Fruit fly (Drosophila melanogaster) whole organism, pupa: Measurements from ENCODE around the gene CTCF.

Experiments
- CG15710 ChIP-seq: fragments of 200-800 bp; sonication (Bioruptor generic); optimal IDR thresholded peaks from 2 replicates; lab custom pipeline; 2018; ENCODE audit warnings: missing biosample characterization, mild to moderate bottlenecking, missing genetic modification characterization, moderate library complexity
- CG17806 ChIP-seq: fragments of 200-800 bp; sonication (Bioruptor generic); optimal IDR thresholded peaks from 2 replicates; lab custom pipeline; 2018; ENCODE audit warnings: missing biosample characterization, mild to moderate bottlenecking, missing genetic modification characterization, moderate library complexity
- Ets98B ChIP-seq: fragments of 200-800 bp; sonication (Bioruptor generic); IDR thresholded peaks from 2 replicates; pipeline ENCODE4 v1.3.6; 2022; ENCODE audit warnings: missing biosample characterization, missing genetic modification characterization

DNA sequence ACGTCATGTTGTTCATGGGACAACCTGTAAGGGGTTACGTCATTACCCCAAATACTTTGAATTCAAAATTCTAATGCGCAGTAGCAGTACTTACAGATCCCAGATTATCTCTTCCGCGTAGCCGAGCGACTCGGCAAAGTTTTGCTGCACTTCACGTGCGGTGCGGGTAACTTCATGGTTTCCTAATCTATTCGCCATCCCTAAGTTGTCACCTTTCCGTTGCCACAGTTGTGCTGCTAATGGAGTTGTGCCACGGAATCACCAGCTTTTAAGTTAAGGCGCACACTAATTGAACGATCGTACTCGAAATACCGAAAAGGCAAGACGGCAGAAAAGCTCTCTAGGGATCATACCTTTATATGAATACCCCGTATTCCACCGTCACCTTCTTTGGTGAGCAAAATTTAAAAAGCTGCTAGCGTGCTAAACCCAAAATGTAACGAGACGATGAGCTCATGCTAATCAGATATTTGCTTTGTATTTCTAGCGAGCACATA, 3.4 kb upstream of the CTCF start, which contains the start of gene pst:
- TF ChIP-seq CG15710 (peak; percentile 6), Ets98B (GFP tag; lab: Robert Waterston, UW) (peak; percentile 5; the same call in 1 of the 2 replicates), CG17806 (no peak)
